Worm (Caenorhabditis elegans) whole organism, L1 larva: ENCODE data around the gene F55G1.7.

ENCODE experiments used
- Y116A8C.19 ChIP-seq: sonication (generic microtip); optimal IDR thresholded peaks from 2 replicates; lab custom pipeline; 2016; ENCODE audit warnings: missing compliant biosample characterization, missing genetic modification characterization, borderline replicate concordance
- aha-1 ChIP-seq: fragments of 150-350 bp; optimal IDR thresholded peaks from 2 replicates; lab custom pipeline; 2014; ENCODE audit warnings: missing biosample characterization, missing genetic modification characterization
- alr-1 ChIP-seq: fragments of 200-800 bp; sonication (Bioruptor generic); optimal IDR thresholded peaks from 2 replicates; lab custom pipeline; 2018; ENCODE audit warnings: borderline replicate concordance, mild to moderate bottlenecking, missing genetic modification characterization, missing compliant biosample characterization
- ceh-63 ChIP-seq: fragments of 200-800 bp; sonication (Bioruptor generic); optimal IDR thresholded peaks from 2 replicates; lab custom pipeline; 2018; ENCODE audit warnings: mild to moderate bottlenecking, missing genetic modification characterization, missing compliant biosample characterization
- ceh-8 ChIP-seq: fragments of 200-800 bp; sonication (Bioruptor generic); optimal IDR thresholded peaks from 2 replicates; lab custom pipeline; 2018; ENCODE audit warnings: mild to moderate bottlenecking, missing genetic modification characterization, moderate library complexity, missing compliant biosample characterization
- ceh-88 ChIP-seq: fragments of 200-800 bp; sonication (Bioruptor generic); IDR thresholded peaks from 2 replicates; pipeline ENCODE4 v1.3.6; 2022; ENCODE audit warnings: missing genetic modification characterization, missing compliant biosample characterization
- ces-1 ChIP-seq: fragments of 150-350 bp; optimal IDR thresholded peaks from 2 replicates; lab custom pipeline; 2014; ENCODE audit warnings: missing biosample characterization, missing genetic modification reagents, missing genetic modification characterization
- dpl-1 ChIP-seq, 3 experiments: fragments of 150-350 bp in 2 of 3; sonication (generic microtip) in 1 of 3; optimal IDR thresholded peaks; 2 replicates each; lab custom pipeline; 2014 to 2017; ENCODE audit warnings: missing biosample characterization in 3 of 3, missing genetic modification characterization in 3 of 3, missing genetic modification reagents in 3 of 3
- dsc-1 ChIP-seq: sonication (generic microtip); optimal IDR thresholded peaks from 2 replicates; lab custom pipeline; 2016; ENCODE audit warnings: mild to moderate bottlenecking, missing genetic modification characterization, missing compliant biosample characterization
- efl-1 ChIP-seq, 4 experiments: fragments of 150-350 bp; optimal IDR thresholded peaks in 3 of 4; peaks in 1 of 4; 1 replicate in 1 of 4; 2 replicates in 3 of 4; lab custom pipeline; 2014; ENCODE audit warnings: missing biosample characterization in 2 of 4, missing genetic modification characterization in 2 of 4, missing genetic modification reagents in 2 of 4
- egl-13 ChIP-seq: sonication (generic microtip); optimal IDR thresholded peaks from 2 replicates; lab custom pipeline; 2016; ENCODE audit warnings: missing genotype, missing genetic modification reagents, missing genetic modification characterization, missing compliant biosample characterization
- egl-27 ChIP-seq, 2 experiments: fragments of 150-350 bp in 1 of 2; sonication (generic microtip); optimal IDR thresholded peaks; 3 replicates each; lab custom pipeline; 2017 to 2018; ENCODE audit warnings: missing biosample characterization in 2 of 2, missing genetic modification characterization in 2 of 2, missing genetic modification reagents in 2 of 2
- elt-2 ChIP-seq: sonication (generic microtip); optimal IDR thresholded peaks from 2 replicates; lab custom pipeline; 2016; ENCODE audit warnings: missing genetic modification characterization, mild to moderate bottlenecking, inconsistent platforms, missing compliant biosample characterization, missing genetic modification reagents
- elt-3 ChIP-seq, 6 experiments: fragments of 150-350 bp in 1 of 6; sonication (generic microtip); optimal IDR thresholded peaks; 2 replicates each; lab custom pipeline; 2017 to 2018; ENCODE audit warnings: missing biosample characterization in 6 of 6, missing genetic modification characterization in 6 of 6, inconsistent platforms in 1 of 6
- fkh-4 ChIP-seq: sonication (generic microtip); optimal IDR thresholded peaks from 2 replicates; lab custom pipeline; 2016; ENCODE audit warnings: missing compliant biosample characterization, missing genetic modification characterization, borderline replicate concordance
- grh-1 ChIP-seq: fragments of 200-800 bp; sonication (Bioruptor generic); IDR thresholded peaks from 2 replicates; pipeline ENCODE4 v1.3.6; 2022; ENCODE audit warnings: missing genetic modification reagents, missing genetic modification characterization, missing compliant biosample characterization
- hpl-2 ChIP-seq: fragments of 150-350 bp; optimal IDR thresholded peaks from 2 replicates; lab custom pipeline; 2014; ENCODE audit warnings: missing biosample characterization, missing genetic modification reagents, missing genetic modification characterization
- jun-1 ChIP-seq: fragments of 150-350 bp; optimal IDR thresholded peaks from 2 replicates; lab custom pipeline; 2014; ENCODE audit warnings: missing biosample characterization, missing genetic modification reagents, missing genetic modification characterization
- lin-39 ChIP-seq: fragments of 150-350 bp; optimal IDR thresholded peaks from 2 replicates; lab custom pipeline; 2014; ENCODE audit warnings: missing biosample characterization, missing genetic modification reagents, missing genetic modification characterization
- lsy-2 ChIP-seq, 2 experiments: fragments of 150-350 bp; optimal IDR thresholded peaks; 2 replicates each; lab custom pipeline; 2014; ENCODE audit warnings: missing biosample characterization in 2 of 2, missing genetic modification characterization in 2 of 2
- mab-9 ChIP-seq: fragments of 200-800 bp; sonication (Bioruptor generic); IDR thresholded peaks from 2 replicates; pipeline ENCODE4 v1.3.6; 2022; ENCODE audit warnings: missing genetic modification reagents, missing genetic modification characterization, missing compliant biosample characterization
- mdl-1 ChIP-seq, 2 experiments: fragments of 150-350 bp; optimal IDR thresholded peaks; 2 replicates each; lab custom pipeline; 2014 to 2017; ENCODE audit warnings: missing biosample characterization in 2 of 2, missing genetic modification characterization in 2 of 2, inconsistent platforms in 1 of 2
- mep-1 ChIP-seq: fragments of 150-350 bp; optimal IDR thresholded peaks from 2 replicates; lab custom pipeline; 2014; ENCODE audit warnings: missing biosample characterization, missing genetic modification characterization
- nhr-11 ChIP-seq: fragments of 150-350 bp; optimal IDR thresholded peaks from 2 replicates; lab custom pipeline; 2014; ENCODE audit warnings: missing biosample characterization, missing genetic modification characterization
- nhr-12 ChIP-seq: sonication (generic microtip); optimal IDR thresholded peaks from 2 replicates; lab custom pipeline; 2017; ENCODE audit warnings: missing biosample characterization, missing genetic modification characterization
- nhr-19 ChIP-seq: fragments of 200-800 bp; sonication (Bioruptor generic); conservative IDR thresholded peaks from 2 replicates; pipeline ENCODE4 v1.3.6; 2022; ENCODE audit warnings: missing genetic modification characterization, missing compliant biosample characterization
- nhr-20 ChIP-seq: sonication (generic microtip); optimal IDR thresholded peaks from 2 replicates; lab custom pipeline; 2016; ENCODE audit warnings: mild to moderate bottlenecking, missing genetic modification characterization, missing compliant biosample characterization
- nhr-28 ChIP-seq: fragments of 150-350 bp; optimal IDR thresholded peaks from 2 replicates; lab custom pipeline; 2014; ENCODE audit warnings: missing biosample characterization, missing genetic modification characterization
- nhr-71 ChIP-seq: sonication (generic microtip); optimal IDR thresholded peaks from 2 replicates; lab custom pipeline; 2016; ENCODE audit warnings: mild to moderate bottlenecking, missing genetic modification characterization, moderate library complexity, missing compliant biosample characterization
- nhr-76 ChIP-seq: sonication (generic microtip); optimal IDR thresholded peaks from 2 replicates; lab custom pipeline; 2017; ENCODE audit warnings: missing biosample characterization, missing genetic modification characterization
- nhr-84 ChIP-seq: sonication (generic microtip); optimal IDR thresholded peaks from 2 replicates; lab custom pipeline; 2017; ENCODE audit warnings: missing biosample characterization, missing genetic modification characterization
- nhr-90 ChIP-seq: sonication (generic microtip); optimal IDR thresholded peaks from 2 replicates; lab custom pipeline; 2016; ENCODE audit warnings: mild to moderate bottlenecking, missing genetic modification characterization, missing compliant biosample characterization; ENCODE audit not compliant: poor library complexity
- pag-3 ChIP-seq: sonication (generic microtip); optimal IDR thresholded peaks from 2 replicates; lab custom pipeline; 2017; ENCODE audit warnings: missing genetic modification characterization, mild to moderate bottlenecking, missing compliant biosample characterization, antibody characterized with exemption, borderline replicate concordance; ENCODE audit not compliant: insufficient read depth
- pqm-1 ChIP-seq: sonication (generic microtip); optimal IDR thresholded peaks from 3 replicates; lab custom pipeline; 2017; ENCODE audit warnings: missing biosample characterization, missing genetic modification characterization
- rnt-1 ChIP-seq: sonication (generic microtip); optimal IDR thresholded peaks from 2 replicates; lab custom pipeline; 2016; ENCODE audit warnings: mild to moderate bottlenecking, missing genetic modification characterization, moderate library complexity, missing compliant biosample characterization
- snpc-4 ChIP-seq: fragments of 150-350 bp; optimal IDR thresholded peaks from 2 replicates; lab custom pipeline; 2014; ENCODE audit warnings: missing biosample characterization, missing genetic modification characterization
- snu-23 ChIP-seq: sonication (generic microtip); optimal IDR thresholded peaks from 2 replicates; lab custom pipeline; 2016; ENCODE audit warnings: missing genetic modification characterization, missing compliant biosample characterization
- sup-37 ChIP-seq: fragments of 200-800 bp; sonication (Bioruptor generic); optimal IDR thresholded peaks from 2 replicates; lab custom pipeline; 2018; ENCODE audit warnings: mild to moderate bottlenecking, missing genetic modification characterization, missing compliant biosample characterization
- swsn-7 ChIP-seq: sonication (generic microtip); optimal IDR thresholded peaks from 2 replicates; lab custom pipeline; 2016; ENCODE audit warnings: missing genetic modification characterization, missing compliant biosample characterization
- tlp-1 ChIP-seq: fragments of 150-350 bp; optimal IDR thresholded peaks from 2 replicates; lab custom pipeline; 2014; ENCODE audit warnings: missing biosample characterization, missing genetic modification characterization
- unc-130 ChIP-seq: fragments of 150-350 bp; optimal IDR thresholded peaks from 2 replicates; lab custom pipeline; 2017; ENCODE audit warnings: missing biosample characterization, missing genetic modification characterization, inconsistent platforms
- unc-86 ChIP-seq: sonication (generic microtip); optimal IDR thresholded peaks from 2 replicates; lab custom pipeline; 2016; ENCODE audit warnings: missing genetic modification characterization, missing compliant biosample characterization
- zip-4 ChIP-seq: fragments of 200-800 bp; sonication (Bioruptor generic); optimal IDR thresholded peaks from 2 replicates; lab custom pipeline; 2018; ENCODE audit warnings: mild to moderate bottlenecking, missing genetic modification characterization, moderate library complexity, missing compliant biosample characterization
- ztf-4 ChIP-seq: fragments of 150-350 bp; optimal IDR thresholded peaks from 2 replicates; lab custom pipeline; 2014; ENCODE audit warnings: missing biosample characterization, missing genetic modification characterization

The F55G1.7 gene

ce11 chrIV:7497205-7497604 lies 27.6 kb upstream of the F55G1.7 start:
- TF ChIP-seq aha-1 (tag; lab: Kevin White, UChicago), result no peak
- TF ChIP-seq nhr-76 (tag; lab: Kevin White, UChicago), result no peak
- TF ChIP-seq Y116A8C.19 (tag; lab: Kevin White, UChicago), result no peak
- no peak for TF ChIP-seq unc-130
- TF ChIP-seq elt-3 (tag; optimal IDR thresholded peaks at IDR 0.05; lab: Kevin White, UChicago), result no peak
- peak; percentile 28 for TF ChIP-seq elt-2
- TF ChIP-seq zip-4 (GFP tag; lab: Kevin White, UChicago), result no peak
- no peak for TF ChIP-seq ceh-63
- TF ChIP-seq efl-1 (optimal IDR thresholded peaks at IDR 0.05; lab: Kevin White, UChicago), result no peak
- TF ChIP-seq efl-1 (GFP tag; optimal IDR thresholded peaks at IDR 0.05 in 1 of 2; lab: Kevin White, UChicago), result no peak
- peak; percentile 4 for TF ChIP-seq nhr-20
- TF ChIP-seq, all 84 proteins: peak for 2

DNA sequence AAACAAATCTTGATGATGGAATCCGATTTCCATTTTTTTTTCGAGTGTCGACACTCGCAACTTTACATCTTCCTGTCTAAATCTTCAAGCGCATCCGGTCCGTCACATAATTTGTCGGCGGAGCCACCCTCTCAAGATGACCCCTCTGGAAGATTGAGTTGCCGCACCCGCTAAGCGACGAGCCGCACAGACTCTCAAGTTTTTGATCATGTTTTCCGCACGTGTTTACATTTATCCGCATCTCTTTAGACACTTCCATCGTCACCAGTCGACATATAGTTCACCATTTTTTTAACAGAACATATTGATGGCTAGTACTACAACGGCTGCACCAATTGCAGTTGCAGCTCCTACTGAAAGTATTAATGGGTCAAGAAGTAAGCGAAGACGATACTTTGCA lies 21.8 kb upstream of the F55G1.7 start, which contains the start of gene F55G1.1:
Gene F55G1.1, plus strand, starts transcription at position 301 of the 400 bp plus-strand sequence.
- TF ChIP-seq grh-1, result no peak
- TF ChIP-seq snu-23 (GFP tag; lab: Kevin White, UChicago), result no peak

DNA sequence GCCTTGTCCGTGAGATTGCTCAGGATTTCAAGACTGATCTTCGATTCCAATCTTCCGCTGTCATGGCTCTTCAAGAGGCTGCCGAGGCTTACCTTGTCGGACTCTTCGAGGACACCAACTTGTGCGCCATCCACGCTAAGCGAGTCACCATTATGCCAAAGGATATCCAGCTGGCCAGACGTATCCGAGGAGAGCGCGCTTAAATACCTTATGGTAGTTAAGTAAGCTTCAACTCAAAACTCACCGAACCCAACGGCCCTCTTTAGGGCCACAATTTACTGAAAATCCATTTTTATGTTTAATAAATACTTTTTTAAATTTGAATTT lies 18.8 kb upstream of the F55G1.7 start:
- TF ChIP-seq snpc-4 (no peak), hpl-2 (GFP tag; lab: Kevin White, UChicago) (no peak), jun-1 (no peak), tlp-1 (tag; lab: Kevin White, UChicago) (no peak), sup-37 (GFP tag; lab: Kevin White, UChicago) (no peak), lsy-2 (tag; optimal IDR thresholded peaks at IDR 0.05; lab: Kevin White, UChicago) (no peak), ztf-4 (tag; lab: Kevin White, UChicago) (no peak), mep-1 (no peak), ceh-88 (GFP tag; lab: Robert Waterston, UW) (no peak), ces-1 (GFP tag; lab: Kevin White, UChicago) (no peak), alr-1 (no peak), mab-9 (GFP tag; lab: Robert Waterston, UW) (no peak), egl-27 (tag; optimal IDR thresholded peaks at IDR 0.05; lab: Kevin White, UChicago) (no peak), nhr-19 (GFP tag; lab: Robert Waterston, UW) (no peak), nhr-71 (no peak), dsc-1 (tag; lab: Kevin White, UChicago) (no peak), swsn-7 (tag; lab: Kevin White, UChicago) (no peak), nhr-84 (tag; lab: Kevin White, UChicago) (no peak)

DNA sequence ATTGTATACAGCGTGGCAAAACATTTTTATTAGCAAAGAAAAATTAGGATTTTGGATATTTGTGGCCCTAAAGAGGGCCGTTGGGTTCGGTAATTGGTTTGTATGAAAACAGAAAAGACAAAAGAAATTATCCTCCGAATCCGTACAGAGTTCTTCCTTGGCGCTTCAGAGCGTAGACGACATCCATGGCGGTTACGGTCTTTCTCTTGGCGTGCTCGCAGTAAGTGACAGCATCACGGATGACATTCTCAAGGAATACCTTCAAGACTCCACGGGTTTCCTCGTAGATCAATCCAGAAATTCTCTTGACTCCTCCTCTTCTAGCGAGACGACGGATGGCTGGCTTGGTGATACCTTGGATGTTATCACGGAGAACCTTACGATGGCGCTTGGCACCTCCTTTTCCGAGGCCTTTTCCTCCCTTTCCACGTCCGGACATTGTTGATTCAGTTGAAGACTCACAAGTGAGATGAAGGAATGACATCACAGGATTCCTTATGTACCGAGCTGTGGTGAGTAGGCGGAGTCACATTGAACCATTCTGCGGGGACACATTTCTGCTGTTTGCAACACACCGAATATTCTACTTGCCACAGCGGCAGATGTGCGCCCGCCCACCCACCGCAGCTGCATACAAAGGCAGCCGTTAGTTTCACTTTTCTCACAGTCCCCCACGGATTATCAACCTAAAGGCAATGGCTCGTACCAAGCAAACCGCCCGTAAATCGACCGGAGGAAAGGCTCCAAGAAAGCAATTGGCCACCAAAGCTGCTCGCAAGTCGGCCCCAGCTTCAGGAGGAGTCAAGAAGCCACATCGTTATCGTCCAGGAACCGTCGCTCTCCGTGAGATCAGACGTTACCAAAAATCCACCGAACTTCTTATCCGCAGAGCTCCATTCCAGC lies 18.2 kb upstream of the F55G1.7 start, which contains the start of the genes his-60 and his-59:
Gene his-60, minus strand, starts transcription at position 439 of the 903 bp plus-strand sequence.
Gene his-59, plus strand, starts transcription at position 696 of the 903 bp plus-strand sequence.
- peak; percentile 36 for TF ChIP-seq lin-39
- TF ChIP-seq nhr-28 (tag; lab: Kevin White, UChicago), result no peak
- peak; percentile 47; the same call in 1 of the 2 replicates for TF ChIP-seq grh-1
- TF ChIP-seq ceh-8 (GFP tag; lab: Kevin White, UChicago), result no peak
- no peak for TF ChIP-seq pag-3 (tag; lab: Kevin White, UChicago)
- no peak for TF ChIP-seq elt-2
- peak; percentile 58 for TF ChIP-seq unc-86
- TF ChIP-seq nhr-12 (tag; lab: Kevin White, UChicago), result no peak
- TF ChIP-seq elt-3 (tag; optimal IDR thresholded peaks at IDR 0.05; lab: Kevin White, UChicago), result no peak
- TF ChIP-seq ztf-4 (tag; lab: Kevin White, UChicago), result no peak
- no peak for TF ChIP-seq ces-1 (GFP tag; lab: Kevin White, UChicago)
- no peak for TF ChIP-seq egl-13 (tag; lab: Kevin White, UChicago)
- no peak for TF ChIP-seq fkh-4 (tag; lab: Kevin White, UChicago)
- TF ChIP-seq efl-1 (optimal IDR thresholded peaks at IDR 0.05; lab: Kevin White, UChicago), result peak; percentile 8 to 28
- no peak for TF ChIP-seq efl-1 (GFP tag; optimal IDR thresholded peaks at IDR 0.05 in 1 of 2; lab: Kevin White, UChicago)
- TF ChIP-seq mdl-1 (tag; optimal IDR thresholded peaks at IDR 0.05; lab: Kevin White, UChicago), result no peak
- peak; percentile 63 for TF ChIP-seq nhr-90
- no peak for TF ChIP-seq mab-9 (GFP tag; lab: Robert Waterston, UW)
- TF ChIP-seq swsn-7 (tag; lab: Kevin White, UChicago), result peak; percentile 68
- peak; percentile 31 for TF ChIP-seq rnt-1
- TF ChIP-seq pqm-1 (tag; lab: Kevin White, UChicago), result no peak
- TF ChIP-seq nhr-20, result peak; percentile 43
- no peak for TF ChIP-seq jun-1
- TF ChIP-seq dpl-1 (GFP tag; optimal IDR thresholded peaks at IDR 0.05; lab: Kevin White, UChicago), result no peak
- TF ChIP-seq nhr-11 (tag; lab: Kevin White, UChicago), result no peak
